Worm (Caenorhabditis elegans) whole organism, midembryonic: ENCODE measurements around the gene F14H8.4.

Experiments used
- T22C8.4 ChIP-seq: fragments of 200-800 bp; sonication (Bioruptor generic); IDR thresholded peaks from 2 replicates; pipeline ENCODE4 v1.3.6; 2022; ENCODE audit warnings: missing genetic modification characterization, missing compliant biosample characterization
- cog-1 ChIP-seq: sonication (generic microtip); optimal IDR thresholded peaks from 2 replicates; lab custom pipeline; 2016; ENCODE audit warnings: missing genetic modification characterization, missing compliant biosample characterization
- flt-1 ChIP-seq: fragments of 200-800 bp; sonication (Bioruptor generic); IDR thresholded peaks from 2 replicates; pipeline ENCODE4 v1.3.6; 2022; ENCODE audit warnings: missing genetic modification characterization, missing compliant biosample characterization
- klf-2 ChIP-seq: fragments of 200-800 bp; sonication (Bioruptor generic); conservative IDR thresholded peaks from 2 replicates; pipeline ENCODE4 v1.3.6; 2022; ENCODE audit warnings: missing genetic modification reagents, missing genetic modification characterization, missing compliant biosample characterization
- med-1 ChIP-seq: sonication (generic microtip); optimal IDR thresholded peaks from 2 replicates; lab custom pipeline; 2017; ENCODE audit warnings: missing genetic modification characterization, mild to moderate bottlenecking, missing compliant biosample characterization, antibody characterized with exemption, missing genetic modification reagents; ENCODE audit not compliant: insufficient read depth
- ztf-23 ChIP-seq: fragments of 200-800 bp; sonication (Bioruptor generic); IDR thresholded peaks from 2 replicates; pipeline ENCODE4 v1.3.6; 2022; ENCODE audit warnings: missing genetic modification reagents, missing genetic modification characterization, missing compliant biosample characterization
- ztf-29 ChIP-seq: fragments of 200-800 bp; sonication (Bioruptor generic); IDR thresholded peaks from 2 replicates; pipeline ENCODE4 v1.3.6; 2022; ENCODE audit warnings: missing genetic modification reagents, missing genetic modification characterization, missing compliant biosample characterization

ce11 chrV:15014164-15014563 lies 9.5 kb upstream of the F14H8.4 start, which contains the start of gene obr-2:
- TF ChIP-seq flt-1 (GFP tag; lab: Robert Waterston, UW), result no peak
- TF ChIP-seq med-1 (GFP tag; lab: Kevin White, UChicago), result no peak
- TF ChIP-seq T22C8.4, result no peak
- TF ChIP-seq ztf-23 (GFP tag; lab: Robert Waterston, UW), result no peak
- TF ChIP-seq klf-2 (GFP tag; lab: Robert Waterston, UW), result no peak
- TF ChIP-seq ztf-29 (GFP tag; lab: Robert Waterston, UW), result no peak
- TF ChIP-seq cog-1 (tag; lab: Kevin White, UChicago), result no peak
